Worm (Caenorhabditis elegans) whole organism, L3 larva: ENCODE data around the gene pqn-53.

ENCODE experiments used
- aly-2 ChIP-seq: fragments of 150-350 bp; optimal IDR thresholded peaks from 2 replicates; lab custom pipeline; 2014; ENCODE audit warnings: missing biosample characterization, missing genetic modification characterization
- ceh-16 ChIP-seq: sonication (generic microtip); optimal IDR thresholded peaks from 2 replicates; lab custom pipeline; 2017; ENCODE audit warnings: missing biosample characterization, missing genetic modification characterization
- ceh-9 ChIP-seq: sonication (generic microtip); optimal IDR thresholded peaks from 2 replicates; lab custom pipeline; 2018; ENCODE audit warnings: missing biosample characterization, missing genetic modification characterization
- egl-27 ChIP-seq: sonication (generic microtip); optimal IDR thresholded peaks from 4 replicates; lab custom pipeline; 2017; ENCODE audit warnings: missing biosample characterization, missing genetic modification reagents, missing genetic modification characterization
- fos-1 ChIP-seq: fragments of 150-350 bp; optimal IDR thresholded peaks from 2 replicates; lab custom pipeline; 2014; ENCODE audit warnings: missing biosample characterization, missing genetic modification characterization
- hmg-11 ChIP-seq: sonication (generic microtip); optimal IDR thresholded peaks from 2 replicates; lab custom pipeline; 2016; ENCODE audit warnings: missing genetic modification characterization, missing compliant biosample characterization
- mdl-1 ChIP-seq: fragments of 150-350 bp; optimal IDR thresholded peaks from 2 replicates; lab custom pipeline; 2014; ENCODE audit warnings: missing biosample characterization, missing genetic modification characterization
- nhr-11 ChIP-seq: fragments of 150-350 bp; optimal IDR thresholded peaks from 2 replicates; lab custom pipeline; 2014; ENCODE audit warnings: missing biosample characterization, missing genetic modification characterization
- nhr-12 ChIP-seq: fragments of 150-350 bp; optimal IDR thresholded peaks from 2 replicates; lab custom pipeline; 2014; ENCODE audit warnings: missing biosample characterization, missing genetic modification characterization
- nhr-77 ChIP-seq: fragments of 150-350 bp; optimal IDR thresholded peaks from 2 replicates; lab custom pipeline; 2014; ENCODE audit warnings: missing biosample characterization, missing genetic modification characterization
- pqm-1 ChIP-seq: fragments of 150-350 bp; optimal IDR thresholded peaks from 2 replicates; lab custom pipeline; 2017; ENCODE audit warnings: missing biosample characterization, missing genetic modification characterization, inconsistent platforms
- unc-39 ChIP-seq: sonication (generic microtip); optimal IDR thresholded peaks from 4 replicates; lab custom pipeline; 2017; ENCODE audit warnings: missing biosample characterization, missing genetic modification characterization
- unc-62 ChIP-seq: fragments of 150-350 bp; sonication (generic microtip); optimal IDR thresholded peaks from 4 replicates; lab custom pipeline; 2014; ENCODE audit warnings: missing biosample characterization, missing genetic modification reagents, missing genetic modification characterization

DNA sequence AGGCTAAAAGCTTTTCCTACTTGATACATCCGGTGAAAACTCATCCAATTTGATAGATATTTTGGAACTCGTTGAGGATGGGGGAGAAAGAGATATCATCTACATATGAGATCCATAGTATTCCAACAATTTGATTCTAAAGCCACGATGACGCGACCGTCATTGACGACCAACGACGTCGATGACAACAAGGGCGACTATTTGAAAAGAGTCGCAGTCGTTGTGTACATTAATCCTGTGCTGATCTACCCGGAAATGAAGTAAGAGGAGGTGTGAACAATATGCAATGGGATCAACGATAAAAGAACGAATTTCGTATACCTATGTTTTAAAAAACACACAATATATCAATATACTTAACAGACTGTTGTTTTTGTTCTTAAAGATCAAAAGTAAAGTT, 37.0 kb downstream of the pqn-53 start:
- TF ChIP-seq aly-2 (no peak), egl-27 (no peak), unc-62 (GFP tag; lab: Kevin White, UChicago) (no peak), hmg-11 (tag; lab: Kevin White, UChicago) (no peak), nhr-77 (no peak), nhr-11 (no peak), pqm-1 (tag; lab: Kevin White, UChicago) (no peak), fos-1 (tag; lab: Kevin White, UChicago) (no peak), ceh-16 (tag; lab: Kevin White, UChicago) (no peak), ceh-9 (tag; lab: Kevin White, UChicago) (no peak), unc-39 (no peak), nhr-12 (tag; lab: Kevin White, UChicago) (no peak), mdl-1 (tag; lab: Kevin White, UChicago) (no peak)
